Worm (Caenorhabditis elegans) whole organism, L2 larva: ENCODE results near the gene fat-6.

Experiments
- C34F6.9 ChIP-seq: fragments of 150-350 bp; optimal IDR thresholded peaks from 2 replicates; lab custom pipeline; 2014; ENCODE audit warnings: missing biosample characterization, missing genetic modification characterization
- Y55F3AM.14 ChIP-seq: fragments of 200-800 bp; sonication (Bioruptor generic); optimal IDR thresholded peaks from 2 replicates; lab custom pipeline; 2018; ENCODE audit warnings: mild to moderate bottlenecking, missing genetic modification characterization, missing compliant biosample characterization
- alr-1 ChIP-seq: fragments of 150-350 bp; optimal IDR thresholded peaks from 2 replicates; lab custom pipeline; 2014; ENCODE audit warnings: missing biosample characterization, missing genetic modification characterization
- aly-2 ChIP-seq: fragments of 150-350 bp; optimal IDR thresholded peaks from 2 replicates; lab custom pipeline; 2014; ENCODE audit warnings: missing biosample characterization, missing genetic modification characterization
- ama-1 ChIP-seq: fragments of 150-350 bp; optimal IDR thresholded peaks from 2 replicates; lab custom pipeline; 2018; ENCODE audit warnings: inconsistent platforms
- blmp-1 ChIP-seq: sonication (generic microtip); optimal IDR thresholded peaks from 2 replicates; lab custom pipeline; 2017; ENCODE audit warnings: missing genetic modification characterization, mild to moderate bottlenecking, missing compliant biosample characterization, antibody characterized with exemption, moderate library complexity; ENCODE audit not compliant: insufficient read depth
- ceh-82 ChIP-seq: fragments of 150-350 bp; optimal IDR thresholded peaks from 2 replicates; lab custom pipeline; 2014; ENCODE audit warnings: missing biosample characterization, missing genetic modification characterization
- crh-2 ChIP-seq: sonication (generic microtip); optimal IDR thresholded peaks from 2 replicates; lab custom pipeline; 2017; ENCODE audit warnings: missing biosample characterization, missing genetic modification characterization
- dmd-4 ChIP-seq: sonication (generic microtip); optimal IDR thresholded peaks from 2 replicates; lab custom pipeline; 2017; ENCODE audit warnings: missing biosample characterization, missing genetic modification characterization
- fos-1 ChIP-seq: fragments of 150-350 bp; optimal IDR thresholded peaks from 2 replicates; lab custom pipeline; 2014; ENCODE audit warnings: missing biosample characterization, missing genetic modification characterization
- lin-11 ChIP-seq: fragments of 150-350 bp; sonication (generic microtip); optimal IDR thresholded peaks from 2 replicates; lab custom pipeline; 2014; ENCODE audit warnings: missing biosample characterization, missing genetic modification characterization, inconsistent platforms, mixed read lengths
- lin-39 ChIP-seq: fragments of 150-350 bp; optimal IDR thresholded peaks from 2 replicates; lab custom pipeline; 2014; ENCODE audit warnings: missing biosample characterization, missing genetic modification reagents, missing genetic modification characterization
- lsy-2 ChIP-seq, 2 experiments: fragments of 150-350 bp in 1 of 2; sonication (generic microtip) in 1 of 2; optimal IDR thresholded peaks; 2 replicates each; lab custom pipeline; 2014 to 2017; ENCODE audit warnings: missing biosample characterization in 2 of 2, missing genetic modification characterization in 2 of 2
- mbf-1 ChIP-seq: sonication (generic microtip); optimal IDR thresholded peaks from 2 replicates; lab custom pipeline; 2017; ENCODE audit warnings: missing biosample characterization, missing genetic modification characterization
- nhr-11 ChIP-seq: fragments of 150-350 bp; optimal IDR thresholded peaks from 2 replicates; lab custom pipeline; 2014; ENCODE audit warnings: missing biosample characterization, missing genetic modification characterization
- nhr-12 ChIP-seq: fragments of 150-350 bp; optimal IDR thresholded peaks from 2 replicates; lab custom pipeline; 2014; ENCODE audit warnings: missing biosample characterization, missing genetic modification characterization
- nhr-23 ChIP-seq: fragments of 150-350 bp; optimal IDR thresholded peaks from 2 replicates; lab custom pipeline; 2014; ENCODE audit warnings: missing biosample characterization, missing genetic modification reagents, missing genetic modification characterization
- nhr-237 ChIP-seq: fragments of 150-350 bp; optimal IDR thresholded peaks from 2 replicates; lab custom pipeline; 2014; ENCODE audit warnings: missing biosample characterization, missing genetic modification characterization
- nhr-25 ChIP-seq: fragments of 150-350 bp; sonication (generic microtip); optimal IDR thresholded peaks from 3 replicates; lab custom pipeline; 2014; ENCODE audit warnings: missing biosample characterization, missing genetic modification characterization
- nhr-6 ChIP-seq: fragments of 150-350 bp; optimal IDR thresholded peaks from 2 replicates; lab custom pipeline; 2014; ENCODE audit warnings: missing biosample characterization, missing genetic modification characterization
- peb-1 ChIP-seq: fragments of 150-350 bp; optimal IDR thresholded peaks from 2 replicates; lab custom pipeline; 2014; ENCODE audit warnings: missing biosample characterization, missing genetic modification characterization
- skn-1 ChIP-seq: sonication (generic microtip); optimal IDR thresholded peaks from 2 replicates; lab custom pipeline; 2017; ENCODE audit warnings: missing biosample characterization, missing genetic modification characterization
- sma-9 ChIP-seq, 2 experiments: fragments of 150-350 bp in 1 of 2; sonication (generic microtip) in 1 of 2; optimal IDR thresholded peaks; 2 replicates each; lab custom pipeline; 2014 to 2016; ENCODE audit warnings: missing genetic modification characterization in 2 of 2, mild to moderate bottlenecking in 1 of 2, missing biosample characterization in 1 of 2, missing compliant biosample characterization in 1 of 2, missing genetic modification reagents in 1 of 2, moderate library complexity in 1 of 2
- snpc-4 ChIP-seq: fragments of 150-350 bp; optimal IDR thresholded peaks from 2 replicates; lab custom pipeline; 2014; ENCODE audit warnings: missing biosample characterization, missing genetic modification characterization
- unc-39 ChIP-seq: fragments of 150-350 bp; optimal IDR thresholded peaks from 2 replicates; lab custom pipeline; 2014; ENCODE audit warnings: missing biosample characterization, missing genetic modification characterization
- unc-62 ChIP-seq: fragments of 150-350 bp; optimal IDR thresholded peaks from 2 replicates; lab custom pipeline; 2014; ENCODE audit warnings: missing biosample characterization, missing genetic modification reagents, missing genetic modification characterization
- ztf-1 ChIP-seq: fragments of 200-800 bp; sonication (Bioruptor generic); conservative IDR thresholded peaks from 2 replicates; pipeline ENCODE4 v1.3.6; 2022; ENCODE audit warnings: missing genetic modification characterization, missing compliant biosample characterization
- ztf-11 ChIP-seq: sonication (generic microtip); optimal IDR thresholded peaks from 2 replicates; lab custom pipeline; 2017; ENCODE audit warnings: missing biosample characterization, missing genetic modification characterization
- ztf-4 ChIP-seq: fragments of 150-350 bp; optimal IDR thresholded peaks from 2 replicates; lab custom pipeline; 2014; ENCODE audit warnings: missing biosample characterization, missing genetic modification characterization

The fat-6 gene

DNA sequence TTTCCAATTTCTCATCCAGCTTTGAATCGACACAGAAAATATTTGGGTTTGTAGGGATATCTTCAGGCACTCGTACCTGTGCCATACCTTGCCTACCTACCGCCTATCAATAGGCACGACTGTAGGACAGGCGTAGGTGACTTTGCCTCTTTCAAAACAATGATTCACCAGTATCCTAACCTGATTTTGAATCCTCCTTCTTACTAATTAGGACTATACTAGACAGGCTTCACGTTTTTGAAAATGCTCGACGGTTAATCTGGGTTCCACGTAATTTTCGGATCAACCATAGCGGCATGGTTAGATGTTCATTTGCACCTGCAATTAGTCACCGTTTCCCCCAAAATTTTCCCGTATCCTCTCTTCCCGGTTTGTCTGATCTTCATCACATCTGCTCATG is 47.0 kb downstream of the fat-6 start:
- TF ChIP-seq Y55F3AM.14 (GFP tag; lab: Kevin White, UChicago) (no peak), mbf-1 (tag; lab: Kevin White, UChicago) (no peak), aly-2 (no peak), alr-1 (tag; lab: Kevin White, UChicago) (no peak), nhr-237 (tag; lab: Kevin White, UChicago) (no peak), ama-1 (lab: Kevin White, UChicago) (no peak), lsy-2 (tag; optimal IDR thresholded peaks at IDR 0.05; lab: Kevin White, UChicago) (no peak), lin-11 (tag; lab: Kevin White, UChicago) (no peak), ztf-11 (tag; lab: Kevin White, UChicago) (no peak), ceh-82 (tag; lab: Kevin White, UChicago) (no peak), nhr-11 (tag; lab: Kevin White, UChicago) (no peak)

DNA sequence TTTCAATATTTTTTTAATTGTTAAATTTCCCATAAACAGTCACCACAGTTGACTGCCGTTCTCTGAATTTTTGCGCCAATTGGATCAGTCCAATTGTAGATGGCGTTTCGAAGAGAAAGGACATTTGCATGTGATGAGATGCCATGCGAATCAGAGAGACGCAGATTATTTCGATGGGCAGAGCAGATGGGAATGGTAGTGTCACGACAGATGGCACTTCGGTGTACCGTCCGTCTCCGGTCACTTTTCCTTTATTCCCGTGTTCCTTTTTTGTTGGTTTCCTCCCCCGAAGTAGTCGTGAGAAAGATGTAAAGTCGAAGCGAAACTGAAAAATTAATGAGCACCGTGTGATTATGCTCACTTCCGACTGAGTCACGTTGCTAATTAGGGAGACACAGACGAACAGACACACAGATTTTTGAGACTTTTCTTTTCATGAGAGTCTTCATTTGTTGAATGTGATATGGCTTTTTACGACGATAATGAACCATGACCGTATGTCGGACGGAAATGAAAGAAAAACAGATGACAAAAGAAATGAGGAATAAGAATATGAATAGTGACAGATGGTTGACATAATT is 47.7 kb downstream of the fat-6 start:
- no peak for TF ChIP-seq crh-2 (tag; lab: Kevin White, UChicago)
- no peak for TF ChIP-seq unc-62 (GFP tag; lab: Kevin White, UChicago)
- TF ChIP-seq C34F6.9 (tag; lab: Kevin White, UChicago): no peak
- no peak for TF ChIP-seq snpc-4 (tag; lab: Kevin White, UChicago)
- no peak for TF ChIP-seq skn-1 (tag; lab: Kevin White, UChicago)
- no peak for TF ChIP-seq dmd-4 (tag; lab: Kevin White, UChicago)
- TF ChIP-seq sma-9 (GFP tag; optimal IDR thresholded peaks at IDR 0.05; lab: Kevin White, UChicago): no peak
- no peak for TF ChIP-seq sma-9 (tag; optimal IDR thresholded peaks at IDR 0.05; lab: Kevin White, UChicago)
- TF ChIP-seq unc-39 (tag; lab: Kevin White, UChicago): no peak
- TF ChIP-seq mbf-1 (tag; lab: Kevin White, UChicago): no peak
- TF ChIP-seq blmp-1: no peak
- no peak for TF ChIP-seq ama-1 (lab: Kevin White, UChicago)
- no peak for TF ChIP-seq nhr-23 (tag; lab: Kevin White, UChicago)
- no peak for TF ChIP-seq ztf-4 (tag; lab: Kevin White, UChicago)
- TF ChIP-seq nhr-12 (tag; lab: Kevin White, UChicago): no peak

DNA sequence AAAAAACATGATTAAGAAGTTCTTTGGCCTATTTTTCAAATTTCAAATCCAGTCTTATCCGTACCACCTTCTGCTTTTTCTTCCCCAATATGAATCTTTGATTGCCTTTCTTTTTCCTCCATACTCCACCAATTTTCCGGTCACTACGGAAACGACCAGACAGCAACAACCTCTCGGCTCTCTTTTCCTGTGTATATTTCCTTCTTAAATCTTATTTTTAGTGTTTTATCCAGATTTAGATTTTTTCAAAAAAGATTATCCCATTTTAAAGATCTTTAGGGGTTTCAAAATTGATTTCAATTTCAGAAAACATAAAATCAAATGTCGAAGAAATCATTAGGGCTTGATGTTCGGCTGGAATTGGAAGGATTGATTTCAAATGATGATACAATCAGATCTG is 51.3 kb downstream of the fat-6 start, which contains the start of gene trpa-1:
Gene trpa-1, plus strand, starts transcription at position 301 of the 400 bp plus-strand sequence.
- TF ChIP-seq ztf-4 (tag; lab: Kevin White, UChicago) (no peak), lin-39 (no peak), peb-1 (tag; lab: Kevin White, UChicago) (no peak), nhr-6 (tag; lab: Kevin White, UChicago) (no peak), ama-1 (lab: Kevin White, UChicago) (no peak), nhr-25 (tag; lab: Kevin White, UChicago) (no peak), fos-1 (tag; lab: Kevin White, UChicago) (no peak), alr-1 (tag; lab: Kevin White, UChicago) (no peak), dmd-4 (tag; lab: Kevin White, UChicago) (no peak), Y55F3AM.14 (GFP tag; lab: Kevin White, UChicago) (no peak), ztf-1 (no peak), sma-9 (GFP tag; optimal IDR thresholded peaks at IDR 0.05; lab: Kevin White, UChicago) (no peak), sma-9 (tag; optimal IDR thresholded peaks at IDR 0.05; lab: Kevin White, UChicago) (no peak), nhr-11 (tag; lab: Kevin White, UChicago) (no peak)
